Worm (Caenorhabditis elegans): Measurements from ENCODE around the gene Y32F6A.4.

ce11 chrV:10474040-10474439 lies 40.2 kb upstream of the Y32F6A.4 start:
- TF ChIP-seq unc-62 (GFP tag; optimal IDR thresholded peaks at IDR 0.05) (no peak), elt-3 (tag; optimal IDR thresholded peaks at IDR 0.05) (no peak), ztf-11 (tag; optimal IDR thresholded peaks at IDR 0.05) (no peak), nhr-28 (tag; optimal IDR thresholded peaks at IDR 0.05) (no peak)

Data from whole organism, mixed stage, embryonic.